Worm (Caenorhabditis elegans) whole organism, late embryonic: ENCODE data around the gene pqn-83.

Source experiments
- ceh-18 ChIP-seq: sonication (generic microtip); optimal IDR thresholded peaks from 2 replicates; lab custom pipeline; 2016; ENCODE audit warnings: missing genetic modification characterization, missing compliant biosample characterization
- ceh-22 ChIP-seq: sonication (generic microtip); optimal IDR thresholded peaks from 2 replicates; lab custom pipeline; 2017; ENCODE audit warnings: missing biosample characterization, missing genetic modification characterization
- ceh-9 ChIP-seq: sonication (generic microtip); optimal IDR thresholded peaks from 2 replicates; lab custom pipeline; 2016; ENCODE audit warnings: mild to moderate bottlenecking, missing genetic modification characterization, inconsistent platforms, missing compliant biosample characterization
- sdc-2 ChIP-seq: sonication (generic microtip); optimal IDR thresholded peaks from 2 replicates; lab custom pipeline; 2016; ENCODE audit warnings: missing genotype, missing genetic modification characterization, missing compliant biosample characterization

DNA sequence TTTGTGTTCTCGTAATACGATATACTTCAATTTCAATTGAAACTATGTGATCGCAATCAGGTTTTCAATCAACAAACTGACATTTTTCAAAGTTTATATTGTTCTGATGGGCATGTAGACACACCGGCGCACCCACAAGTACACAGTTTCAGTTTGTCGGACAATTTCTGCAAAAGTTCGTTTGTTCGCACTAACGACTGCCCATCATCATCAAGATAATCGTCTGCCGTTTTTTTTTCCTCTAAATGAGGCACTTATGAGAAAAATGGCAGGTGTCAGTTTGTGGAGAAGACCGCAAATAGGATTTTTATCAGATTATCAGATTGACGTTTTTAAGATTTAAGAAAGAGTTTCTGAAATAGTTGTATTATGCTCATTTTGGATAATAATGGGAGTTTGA lies 32.4 kb downstream of the pqn-83 start:
- TF ChIP-seq ceh-22 (no peak), ceh-18 (tag; lab: Kevin White, UChicago) (no peak), sdc-2 (tag; lab: Kevin White, UChicago) (no peak), ceh-9 (tag; lab: Kevin White, UChicago) (no peak)
